Worm (Caenorhabditis elegans) whole organism, L4/young adult: Measurements from ENCODE around the gene F56D6.23.

ENCODE experiments used
- W03F9.2 ChIP-seq: fragments of 150-350 bp; optimal IDR thresholded peaks from 2 replicates; lab custom pipeline; 2014; ENCODE audit warnings: missing biosample characterization, missing genetic modification characterization
- him-1 ChIP-seq: sonication (generic microtip); optimal IDR thresholded peaks from 2 replicates; lab custom pipeline; 2016; ENCODE audit warnings: missing genotype, missing genetic modification reagents, missing genetic modification characterization, missing compliant biosample characterization

- TF ChIP-seq him-1 (tag; lab: Kevin White, UChicago) (no peak), W03F9.2 (tag; lab: Kevin White, UChicago) (no peak)
These were observed 46.8 kb downstream of the F56D6.23 start, which contains the start of gene clec-76 for ce11 chrIV:3965013-3965412.
